Worm (Caenorhabditis elegans): ENCODE results near the gene tos-1.

- TF ChIP-seq dpl-1 (GFP tag; optimal IDR thresholded peaks at IDR 0.05) (no peak), nhr-25 (tag; optimal IDR thresholded peaks at IDR 0.05; ENCODE audit: borderline replicate concordance, insufficient read depth) (peak; percentile 24), R02D3.7 (tag; optimal IDR thresholded peaks at IDR 0.05) (no peak), nhr-76 (tag; optimal IDR thresholded peaks at IDR 0.05) (no peak), pha-4 (GFP tag; IDR thresholded peaks at IDR 0.05) (no peak), pha-4 (tag; optimal IDR thresholded peaks at IDR 0.05) (no peak), nhr-102 (tag; optimal IDR thresholded peaks at IDR 0.05) (peak; percentile 59), ceh-62 (tag; optimal IDR thresholded peaks at IDR 0.05) (no peak), unc-130 (GFP tag; optimal IDR thresholded peaks at IDR 0.05) (no peak), aly-2 (tag; optimal IDR thresholded peaks at IDR 0.05) (no peak), F37D6.2 (tag; optimal IDR thresholded peaks at IDR 0.05) (no peak)
These were observed 5.6 kb downstream of the tos-1 start for ce11 chrV:9338452-9338851.

Measured in whole organism, L4 larva.